Worm (Caenorhabditis elegans): ENCODE measurements around the gene str-135.

The str-135 gene

DNA sequence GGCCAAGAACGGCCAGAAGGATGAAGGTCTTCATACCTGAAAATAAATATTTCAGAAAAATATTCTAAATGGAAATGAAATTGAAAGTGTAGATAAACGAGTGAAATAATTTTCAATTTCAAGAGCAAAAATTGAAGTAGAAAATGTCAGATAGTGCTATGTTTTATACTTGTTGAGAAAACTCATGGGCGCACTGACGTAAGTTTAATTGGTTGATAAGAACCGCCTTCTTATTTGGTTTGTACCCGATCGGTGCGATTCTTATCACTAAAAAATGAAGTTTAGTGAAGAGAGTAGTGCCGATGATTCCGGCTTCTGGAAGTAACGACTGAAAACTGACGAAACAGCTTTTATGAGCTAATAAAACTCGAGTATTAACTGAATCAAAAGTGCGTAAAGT is 11.8 kb downstream of the str-135 start, which contains the start of the genes asp-6 and asp-12:
Gene asp-6 (minus strand): TSS at position 36 of the 400 bp plus-strand sequence.
Gene asp-12 (plus strand): TSS at position 309 of the 400 bp plus-strand sequence.
- TF ChIP-seq nhr-80 (tag; optimal IDR thresholded peaks at IDR 0.05) = peak; percentile 80
- TF ChIP-seq D2030.7 (GFP tag; IDR thresholded peaks at IDR 0.05) = no peak

DNA sequence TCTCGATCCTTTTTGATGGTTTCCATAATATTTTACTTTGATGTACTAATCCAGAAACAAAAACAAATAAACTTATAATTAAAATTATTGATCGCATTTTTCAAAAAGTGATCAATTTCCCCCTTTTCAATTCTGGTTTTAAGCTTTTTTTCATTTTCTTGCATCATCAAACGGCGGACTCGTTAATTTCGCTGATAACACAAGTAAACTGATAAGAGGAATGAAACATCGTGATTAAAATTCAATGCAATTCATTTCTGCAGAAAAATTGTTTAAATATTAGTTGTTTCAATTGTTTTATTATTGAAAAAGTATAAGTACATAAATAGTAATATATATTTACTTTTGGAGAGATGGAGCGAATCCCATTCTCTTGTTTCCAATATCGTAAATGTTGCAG is 13.4 kb downstream of the str-135 start:
- TF ChIP-seq atf-7 (tag; optimal IDR thresholded peaks at IDR 0.05) (no peak), dpff-1 (tag; optimal IDR thresholded peaks at IDR 0.05) (no peak), F52B5.7 (tag; optimal IDR thresholded peaks at IDR 0.05) (no peak), lsl-1 (GFP tag; optimal IDR thresholded peaks at IDR 0.05) (no peak), egl-18 (GFP tag; IDR thresholded peaks at IDR 0.05) (no peak), rpc-1 (optimal IDR thresholded peaks at IDR 0.05) (no peak), rpc-1 (tag; optimal IDR thresholded peaks at IDR 0.05) (no peak), egl-44 (GFP tag; IDR thresholded peaks at IDR 0.05) (no peak), nhr-27 (tag; optimal IDR thresholded peaks at IDR 0.05) (no peak), ztf-28 (GFP tag; IDR thresholded peaks at IDR 0.05) (no peak), let-607 (tag; optimal IDR thresholded peaks at IDR 0.05) (peak in 1 of 2 experiments; percentile 13), cebp-2 (GFP tag; IDR thresholded peaks at IDR 0.05) (no peak), attf-3 (GFP tag; conservative IDR thresholded peaks at IDR 0.05) (no peak), nhr-90 (tag; optimal IDR thresholded peaks at IDR 0.05) (no peak), attf-5 (GFP tag; optimal IDR thresholded peaks at IDR 0.05) (no peak), F33H1.4 (GFP tag; IDR thresholded peaks at IDR 0.05) (no peak), K12H6.12 (tag; optimal IDR thresholded peaks at IDR 0.05) (no peak), B0019.2 (GFP tag; conservative IDR thresholded peaks at IDR 0.05) (no peak), mxl-1 (tag; optimal IDR thresholded peaks at IDR 0.05) (no peak), dpl-1 (GFP tag; optimal IDR thresholded peaks at IDR 0.05) (no peak), Y53F4B.3 (GFP tag; IDR thresholded peaks at IDR 0.05) (no peak), F57C9.4 (tag; optimal IDR thresholded peaks at IDR 0.05) (no peak), tlf-1 (GFP tag; optimal IDR thresholded peaks at IDR 0.05) (peak; percentile 2), F57A8.1 (GFP tag; optimal IDR thresholded peaks at IDR 0.05) (no peak), hlh-26 (GFP tag; conservative IDR thresholded peaks at IDR 0.05) (no peak), snpc-1.1 (tag; optimal IDR thresholded peaks at IDR 0.05; ENCODE audit: insufficient read depth) (no peak), let-526 (GFP tag; IDR thresholded peaks at IDR 0.05) (no peak), sea-2 (GFP tag; IDR thresholded peaks at IDR 0.05) (no peak), unc-130 (GFP tag; optimal IDR thresholded peaks at IDR 0.05) (no peak), ccch-3 (GFP tag; optimal IDR thresholded peaks at IDR 0.05) (no peak), zfh-2 (GFP tag; conservative IDR thresholded peaks at IDR 0.05) (no peak), F55B11.4 (tag; optimal IDR thresholded peaks at IDR 0.05; ENCODE audit: borderline replicate concordance, insufficient read depth) (no peak), nfya-2 (GFP tag; IDR thresholded peaks at IDR 0.05) (no peak), hrde-1 (tag; optimal IDR thresholded peaks at IDR 0.05; ENCODE audit: borderline replicate concordance) (no peak), B0336.3 (GFP tag; IDR thresholded peaks at IDR 0.05) (peak; percentile 16; the same call in 1 of the 2 replicates), F39B2.1 (GFP tag; IDR thresholded peaks at IDR 0.05) (no peak), ztf-22 (GFP tag; optimal IDR thresholded peaks at IDR 0.05) (no peak), hmg-1.2 (GFP tag; IDR thresholded peaks at IDR 0.05) (no peak), K11D2.4 (GFP tag; IDR thresholded peaks at IDR 0.05) (no peak), pha-4 (tag; optimal IDR thresholded peaks at IDR 0.05) (no peak), efl-1 (GFP tag; optimal IDR thresholded peaks at IDR 0.05) (no peak), ceh-27 (GFP tag; optimal IDR thresholded peaks at IDR 0.05) (no peak), ztf-6 (GFP tag; IDR thresholded peaks at IDR 0.05) (no peak), tbp1 (GFP tag; optimal IDR thresholded peaks at IDR 0.05) (peak; percentile 7), B0261.1 (tag; optimal IDR thresholded peaks at IDR 0.05) (no peak), unc-62 (GFP tag; optimal IDR thresholded peaks at IDR 0.05) (no peak)

All from whole organism, young adult.